Fruit fly (Drosophila melanogaster): ENCODE results near the gene Acbp2.

The Acbp2 gene

dm6 chr3L:7153634-7154033 lies 22.0 kb downstream of the Acbp2 start (continued):
- TF ChIP-seq CG5180 (GFP tag; optimal IDR thresholded peaks at IDR 0.05) (no peak), row (GFP tag; IDR thresholded peaks at IDR 0.05) (peak; percentile 26; the same call in 2 of the 3 replicates), Doc2 (GFP tag; IDR thresholded peaks at IDR 0.05) (no peak), CG13424 (tag; optimal IDR thresholded peaks at IDR 0.05) (peak; percentile 9), CG30403 (GFP tag; optimal IDR thresholded peaks at IDR 0.05) (peak; percentile 13), CG14710 (tag; optimal IDR thresholded peaks at IDR 0.05) (peak; percentile 1), CG7839 (tag; optimal IDR thresholded peaks at IDR 0.05) (peak; percentile 14), CG10274 (GFP tag; optimal IDR thresholded peaks at IDR 0.05) (no peak), CG13775 (GFP tag; optimal IDR thresholded peaks at IDR 0.05) (no peak)

- no peak for TF ChIP-seq CG7786 (GFP tag; optimal IDR thresholded peaks at IDR 0.05)
- no peak for TF ChIP-seq CG9797 (GFP tag; optimal IDR thresholded peaks at IDR 0.05)
- TF ChIP-seq Fer1 (GFP tag; optimal IDR thresholded peaks at IDR 0.05), result no peak
- peak; percentile 42 for TF ChIP-seq Med (GFP tag)
- peak; percentile 69 for TF ChIP-seq CG15479 (GFP tag; optimal IDR thresholded peaks at IDR 0.05)
- TF ChIP-seq az2 (GFP tag; optimal IDR thresholded peaks at IDR 0.05), result no peak
- TF ChIP-seq CG15269 (tag; optimal IDR thresholded peaks at IDR 0.05), result no peak
- TF ChIP-seq CG34224 (GFP tag; IDR thresholded peaks at IDR 0.05; ENCODE audit: partially characterized antibody), result no peak
- no peak for TF ChIP-seq Six4 (GFP tag; optimal IDR thresholded peaks at IDR 0.05)
- TF ChIP-seq sob (GFP tag; IDR thresholded peaks at IDR 0.05), result no peak
- no peak for TF ChIP-seq Aef1 (GFP tag; IDR thresholded peaks at IDR 0.05)
Measured at dm6 chr3L:7154249-7154648, 22.6 kb downstream of the Acbp2 start.

dm6 chr3L:7155522-7155978 lies 23.9 kb downstream of the Acbp2 start:
- TF ChIP-seq peb (GFP tag; IDR thresholded peaks at IDR 0.05) (no peak), CG4424 (GFP tag; optimal IDR thresholded peaks at IDR 0.05) (peak; percentile 9), tup (GFP tag; optimal IDR thresholded peaks at IDR 0.05) (no peak), twi (tag; optimal IDR thresholded peaks at IDR 0.05) (no peak), CG13775 (GFP tag; optimal IDR thresholded peaks at IDR 0.05) (peak; percentile 19), Med (GFP tag) (peak; percentile 68), CG16815 (GFP tag; optimal IDR thresholded peaks at IDR 0.05) (peak; percentile 13), Gug (GFP tag; IDR thresholded peaks at IDR 0.05) (no peak), pzg (GFP tag; optimal IDR thresholded peaks at IDR 0.05) (no peak), slbo (GFP tag; IDR thresholded peaks at IDR 0.05) (no peak), en (GFP tag; optimal IDR thresholded peaks at IDR 0.05) (no peak), CG2120 (GFP tag; optimal IDR thresholded peaks at IDR 0.05) (peak; percentile 38), lmd (GFP tag; IDR thresholded peaks at IDR 0.05) (peak; percentile 16; the same call in 1 of the 2 replicates), dm (GFP tag; optimal IDR thresholded peaks at IDR 0.05) (no peak), Six4 (GFP tag; optimal IDR thresholded peaks at IDR 0.05) (peak; percentile 11), nmo (GFP tag; optimal IDR thresholded peaks at IDR 0.05) (peak; percentile 41), sens-2 (GFP tag; IDR thresholded peaks at IDR 0.05) (no peak), cato (GFP tag; optimal IDR thresholded peaks at IDR 0.05; ENCODE audit: borderline replicate concordance) (no peak), sisA (GFP tag; IDR thresholded peaks at IDR 0.05) (0 out of 2 replicates have a peak, but pooled peaks have one; percentile 4), CG4820 (GFP tag; optimal IDR thresholded peaks at IDR 0.05) (peak; percentile 13), Sox102F (GFP tag; optimal IDR thresholded peaks at IDR 0.05) (peak; percentile 16), Neu2 (GFP tag; optimal IDR thresholded peaks at IDR 0.05; ENCODE audit: borderline replicate concordance) (peak; percentile 43), odd (GFP tag; optimal IDR thresholded peaks at IDR 0.05) (peak; percentile 19), CG1233 (GFP tag; optimal IDR thresholded peaks at IDR 0.05) (peak; percentile 15), CG7556 (GFP tag; optimal IDR thresholded peaks at IDR 0.05) (peak; percentile 72), sc (optimal IDR thresholded peaks at IDR 0.05) (no peak), sc (GFP tag; optimal IDR thresholded peaks at IDR 0.05) (no peak), CG6813 (GFP tag; optimal IDR thresholded peaks at IDR 0.05) (peak; percentile 23), Hsf (GFP tag; optimal IDR thresholded peaks at IDR 0.05) (peak; percentile 36), Chrac-16 (GFP tag; optimal IDR thresholded peaks at IDR 0.05) (peak; percentile 37), lilli (GFP tag; optimal IDR thresholded peaks at IDR 0.05) (peak; percentile 27), CG12659 (GFP tag; optimal IDR thresholded peaks at IDR 0.05) (peak; percentile 5)
